Worm (Caenorhabditis elegans) whole organism, late embryonic: ENCODE data around the gene sqv-2.

Experiments used
- T23F11.4 ChIP-seq: fragments of 200-800 bp; sonication (Bioruptor generic); optimal IDR thresholded peaks from 2 replicates; lab custom pipeline; 2018; ENCODE audit warnings: mild to moderate bottlenecking, missing genetic modification characterization, missing compliant biosample characterization
- ceh-14 ChIP-seq: sonication (generic microtip); optimal IDR thresholded peaks from 2 replicates; lab custom pipeline; 2016; ENCODE audit warnings: missing genotype, missing genetic modification characterization, missing compliant biosample characterization
- ceh-18 ChIP-seq: sonication (generic microtip); optimal IDR thresholded peaks from 2 replicates; lab custom pipeline; 2016; ENCODE audit warnings: missing genetic modification characterization, missing compliant biosample characterization
- ceh-2 ChIP-seq: sonication (generic microtip); optimal IDR thresholded peaks from 2 replicates; lab custom pipeline; 2016; ENCODE audit warnings: missing genotype, missing genetic modification characterization, missing compliant biosample characterization
- ceh-30 ChIP-seq: fragments of 150-350 bp; optimal IDR thresholded peaks from 2 replicates; lab custom pipeline; 2014; ENCODE audit warnings: missing biosample characterization, missing genetic modification characterization
- ceh-34 ChIP-seq: sonication (generic microtip); optimal IDR thresholded peaks from 2 replicates; lab custom pipeline; 2016; ENCODE audit warnings: mild to moderate bottlenecking, missing genetic modification characterization, missing compliant biosample characterization
- ceh-45 ChIP-seq: fragments of 200-800 bp; sonication (Bioruptor generic); IDR thresholded peaks from 2 replicates; pipeline ENCODE4 v1.3.6; 2022; ENCODE audit warnings: missing genetic modification reagents, missing genetic modification characterization, missing compliant biosample characterization
- ceh-6 ChIP-seq: fragments of 200-800 bp; sonication (Bioruptor generic); optimal IDR thresholded peaks from 2 replicates; lab custom pipeline; 2018; ENCODE audit warnings: mild to moderate bottlenecking, missing genetic modification characterization, missing compliant biosample characterization
- ceh-9 ChIP-seq: sonication (generic microtip); optimal IDR thresholded peaks from 2 replicates; lab custom pipeline; 2016; ENCODE audit warnings: mild to moderate bottlenecking, missing genetic modification characterization, inconsistent platforms, missing compliant biosample characterization
- dve-1 ChIP-seq: sonication (generic microtip); optimal IDR thresholded peaks from 2 replicates; lab custom pipeline; 2017; ENCODE audit warnings: antibody characterized with exemption, mild to moderate bottlenecking, missing genetic modification characterization, missing compliant biosample characterization
- elt-2 ChIP-seq: sonication (generic microtip); optimal IDR thresholded peaks from 2 replicates; lab custom pipeline; 2016; ENCODE audit warnings: missing genetic modification reagents, missing genetic modification characterization, missing compliant biosample characterization
- elt-4 ChIP-seq: sonication (generic microtip); optimal IDR thresholded peaks from 2 replicates; lab custom pipeline; 2016; ENCODE audit warnings: missing genetic modification characterization, missing compliant biosample characterization
- eyg-1 ChIP-seq: sonication (generic microtip); optimal IDR thresholded peaks from 2 replicates; lab custom pipeline; 2016; ENCODE audit warnings: missing genotype, missing genetic modification characterization, missing compliant biosample characterization
- fkh-10 ChIP-seq: fragments of 150-350 bp; optimal IDR thresholded peaks from 2 replicates; lab custom pipeline; 2014; ENCODE audit warnings: missing biosample characterization, missing genetic modification reagents, missing genetic modification characterization
- fkh-6 ChIP-seq: sonication (generic microtip); optimal IDR thresholded peaks from 2 replicates; lab custom pipeline; 2016; ENCODE audit warnings: missing genetic modification characterization, missing compliant biosample characterization
- gmeb-2 ChIP-seq: sonication (generic microtip); optimal IDR thresholded peaks from 2 replicates; lab custom pipeline; 2016; ENCODE audit warnings: missing genetic modification characterization, inconsistent platforms, missing compliant biosample characterization
- hlh-13 ChIP-seq: fragments of 200-800 bp; sonication (Bioruptor generic); optimal IDR thresholded peaks from 2 replicates; lab custom pipeline; 2018; ENCODE audit warnings: mild to moderate bottlenecking, missing genetic modification characterization, missing compliant biosample characterization
- hlh-15 ChIP-seq: sonication (generic microtip); optimal IDR thresholded peaks from 2 replicates; lab custom pipeline; 2016; ENCODE audit warnings: missing genetic modification characterization, missing compliant biosample characterization
- hlh-30 ChIP-seq: sonication (generic microtip); optimal IDR thresholded peaks from 2 replicates; lab custom pipeline; 2017; ENCODE audit warnings: antibody characterized with exemption, missing genetic modification characterization, missing compliant biosample characterization; ENCODE audit not compliant: insufficient read depth
- hlh-6 ChIP-seq: sonication (generic microtip); optimal IDR thresholded peaks from 2 replicates; lab custom pipeline; 2016; ENCODE audit warnings: missing genotype, missing genetic modification characterization, missing compliant biosample characterization
- hlh-8 ChIP-seq: sonication (generic microtip); optimal IDR thresholded peaks from 2 replicates; lab custom pipeline; 2016; ENCODE audit warnings: missing genotype, missing genetic modification characterization, missing compliant biosample characterization
- lin-11 ChIP-seq: fragments of 200-800 bp; sonication (Bioruptor generic); optimal IDR thresholded peaks from 2 replicates; lab custom pipeline; 2018; ENCODE audit warnings: mild to moderate bottlenecking, missing genetic modification characterization, missing compliant biosample characterization
- madf-2 ChIP-seq: sonication (generic microtip); optimal IDR thresholded peaks from 2 replicates; lab custom pipeline; 2017; ENCODE audit warnings: missing genetic modification characterization, missing compliant biosample characterization
- nfya-1 ChIP-seq: sonication (generic microtip); optimal IDR thresholded peaks from 2 replicates; lab custom pipeline; 2017; ENCODE audit warnings: missing genetic modification characterization, mild to moderate bottlenecking, missing compliant biosample characterization, antibody characterized with exemption, moderate library complexity
- nhr-11 ChIP-seq: fragments of 150-350 bp; optimal IDR thresholded peaks from 2 replicates; lab custom pipeline; 2014; ENCODE audit warnings: missing biosample characterization, missing genetic modification characterization
- nhr-232 ChIP-seq: sonication (generic microtip); optimal IDR thresholded peaks from 2 replicates; lab custom pipeline; 2016; ENCODE audit warnings: missing genetic modification characterization, missing compliant biosample characterization
- odd-2 ChIP-seq: sonication (generic microtip); optimal IDR thresholded peaks from 2 replicates; lab custom pipeline; 2017; ENCODE audit warnings: antibody characterized with exemption, mild to moderate bottlenecking, missing genetic modification characterization, missing compliant biosample characterization
- pha-2 ChIP-seq: sonication (generic microtip); optimal IDR thresholded peaks from 2 replicates; lab custom pipeline; 2017; ENCODE audit warnings: mild to moderate bottlenecking, missing genetic modification characterization, missing compliant biosample characterization
- pha-4 ChIP-seq: fragments of 150-350 bp; optimal IDR thresholded peaks from 2 replicates; lab custom pipeline; 2018; ENCODE audit warnings: missing biosample characterization, missing genetic modification reagents, missing genetic modification characterization
- pros-1 ChIP-seq: fragments of 150-350 bp; optimal IDR thresholded peaks from 2 replicates; lab custom pipeline; 2014; ENCODE audit warnings: missing biosample characterization, missing genetic modification reagents, missing genetic modification characterization
- syd-9 ChIP-seq: sonication (generic microtip); optimal IDR thresholded peaks from 2 replicates; lab custom pipeline; 2016; ENCODE audit warnings: mild to moderate bottlenecking, missing genetic modification characterization, moderate library complexity, missing compliant biosample characterization
- tbx-2 ChIP-seq: sonication (generic microtip); optimal IDR thresholded peaks from 2 replicates; lab custom pipeline; 2016; ENCODE audit warnings: missing genetic modification characterization, missing compliant biosample characterization
- ttx-3 ChIP-seq: sonication (generic microtip); optimal IDR thresholded peaks from 2 replicates; lab custom pipeline; 2016; ENCODE audit warnings: missing genetic modification reagents, missing genetic modification characterization, missing compliant biosample characterization
- unc-3 ChIP-seq, 2 experiments: fragments of 200-800 bp in 1 of 2; sonication (Bioruptor generic) in 1 of 2; sonication (generic microtip) in 1 of 2; conservative IDR thresholded peaks in 1 of 2; optimal IDR thresholded peaks in 1 of 2; 2 replicates each; pipeline versions ENCODE4 v1.3.6 to Lab custom; 2016 to 2022; ENCODE audit warnings: missing compliant biosample characterization in 2 of 2, missing genetic modification characterization in 2 of 2, missing genetic modification reagents in 1 of 2
- unc-86 ChIP-seq: sonication (generic microtip); optimal IDR thresholded peaks from 2 replicates; lab custom pipeline; 2016; ENCODE audit warnings: missing genetic modification characterization, missing compliant biosample characterization
- zip-5 ChIP-seq: sonication (generic microtip); optimal IDR thresholded peaks from 2 replicates; lab custom pipeline; 2016; ENCODE audit warnings: missing genetic modification characterization, missing compliant biosample characterization
- ztf-16 ChIP-seq: sonication (generic microtip); optimal IDR thresholded peaks from 2 replicates; lab custom pipeline; 2017; ENCODE audit warnings: missing genetic modification characterization, missing compliant biosample characterization

The sqv-2 gene

ce11 chrII:2931564-2931963, 37.4 kb upstream of the sqv-2 start:
- TF ChIP-seq ceh-18 (tag; lab: Kevin White, UChicago) = no peak
- TF ChIP-seq pros-1 = no peak
- TF ChIP-seq dve-1 (tag; lab: Kevin White, UChicago) = no peak
- TF ChIP-seq ceh-30 = no peak
- TF ChIP-seq ceh-9 = no peak
- TF ChIP-seq madf-2 (tag; lab: Kevin White, UChicago) = no peak
- no peak for TF ChIP-seq T23F11.4 (GFP tag; lab: Kevin White, UChicago)
- no peak for TF ChIP-seq elt-4 (tag; lab: Kevin White, UChicago)
- no peak for TF ChIP-seq pha-2
- TF ChIP-seq ceh-34 = no peak
- TF ChIP-seq ceh-45 (GFP tag; lab: Robert Waterston, UW) = no peak
- TF ChIP-seq unc-86 (tag; lab: Kevin White, UChicago) = no peak
- no peak for TF ChIP-seq ttx-3
- no peak for TF ChIP-seq nfya-1
- TF ChIP-seq hlh-8 = no peak
- TF ChIP-seq lin-11 (tag; lab: Kevin White, UChicago) = no peak
- TF ChIP-seq unc-3 (GFP tag; conservative IDR thresholded peaks at IDR 0.05; lab: Robert Waterston, UW) = no peak
- TF ChIP-seq unc-3 (tag; optimal IDR thresholded peaks at IDR 0.05; lab: Kevin White, UChicago) = no peak
- TF ChIP-seq pha-4 (tag; lab: Kevin White, UChicago) = no peak
- no peak for TF ChIP-seq ceh-14 (tag; lab: Kevin White, UChicago)
- TF ChIP-seq, all 69 proteins: peak for 0

- no peak for TF ChIP-seq odd-2
- no peak for TF ChIP-seq ceh-6 (GFP tag; lab: Kevin White, UChicago)
- TF ChIP-seq zip-5 (tag; lab: Kevin White, UChicago) = no peak
- TF ChIP-seq ceh-18 (tag; lab: Kevin White, UChicago) = no peak
- TF ChIP-seq madf-2 (tag; lab: Kevin White, UChicago) = no peak
- TF ChIP-seq hlh-6 (tag; lab: Kevin White, UChicago) = no peak
- no peak for TF ChIP-seq unc-86 (tag; lab: Kevin White, UChicago)
- no peak for TF ChIP-seq syd-9 (tag; lab: Kevin White, UChicago)
- TF ChIP-seq pha-2 = no peak
- TF ChIP-seq hlh-15 (tag; lab: Kevin White, UChicago) = no peak
- TF ChIP-seq nhr-11 = no peak
- TF ChIP-seq, all 69 proteins: peak for 0
These were observed 36.3 kb upstream of the sqv-2 start, which contains the start of the genes irld-64 and irld-63 for ce11 chrII:2930499-2930898. irld-64 (minus strand) TSS chrII:2930599. irld-63 (plus strand) TSS chrII:2930728.

- TF ChIP-seq ztf-16 (tag; lab: Kevin White, UChicago) = no peak
- no peak for TF ChIP-seq hlh-15 (tag; lab: Kevin White, UChicago)
- no peak for TF ChIP-seq ceh-2 (tag; lab: Kevin White, UChicago)
- TF ChIP-seq gmeb-2 (tag; lab: Kevin White, UChicago) = no peak
- TF ChIP-seq nhr-232 (tag; lab: Kevin White, UChicago) = no peak
- TF ChIP-seq elt-2 = no peak
- no peak for TF ChIP-seq ttx-3
- TF ChIP-seq ceh-34 = no peak
- no peak for TF ChIP-seq hlh-13 (GFP tag; lab: Kevin White, UChicago)
These were observed 35.7 kb upstream of the sqv-2 start for ce11 chrII:2929846-2930245.

- no peak for TF ChIP-seq ztf-16 (tag; lab: Kevin White, UChicago)
- no peak for TF ChIP-seq elt-2
- no peak for TF ChIP-seq lin-11 (tag; lab: Kevin White, UChicago)
- no peak for TF ChIP-seq fkh-10 (GFP tag; lab: Kevin White, UChicago)
- TF ChIP-seq eyg-1 (tag; lab: Kevin White, UChicago) = no peak
- no peak for TF ChIP-seq hlh-30 (tag; lab: Kevin White, UChicago)
- TF ChIP-seq ceh-18 (tag; lab: Kevin White, UChicago) = no peak
- no peak for TF ChIP-seq fkh-6 (tag; lab: Kevin White, UChicago)
- no peak for TF ChIP-seq tbx-2 (tag; lab: Kevin White, UChicago)
- TF ChIP-seq, all 69 proteins: peak for 0
These were observed 33.3 kb upstream of the sqv-2 start, which contains the start of the genes ZK355.3 and ZK355.8 for ce11 chrII:2927533-2927932. ZK355.3 (minus strand) TSS chrII:2927633. ZK355.8 (plus strand) TSS chrII:2927804.
